Fruit fly (Drosophila melanogaster): ENCODE measurements around the gene crq.

crq gene

DNA sequence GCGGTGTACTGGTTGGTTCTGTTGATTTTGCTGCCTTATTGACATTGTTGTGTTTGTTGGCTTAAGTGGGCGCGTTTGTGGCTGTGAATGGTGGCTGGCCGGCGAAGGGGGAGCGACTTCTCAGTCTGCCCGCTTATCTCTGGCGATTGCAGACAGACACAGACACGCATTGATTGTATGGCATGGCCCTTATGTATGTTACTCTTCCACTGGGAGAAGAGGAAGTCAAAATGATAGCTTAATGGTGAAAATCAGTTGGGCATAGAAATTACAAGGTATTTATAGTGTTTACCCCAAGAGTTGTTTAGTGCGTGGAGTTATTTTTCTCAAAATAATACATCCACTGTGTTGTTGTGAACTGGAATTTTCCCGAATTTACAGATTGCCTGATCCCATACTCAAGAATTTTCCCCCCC lies 33.0 kb upstream of the crq start (continued):
- TF ChIP-seq CG11294 (GFP tag; IDR thresholded peaks at IDR 0.05) (peak; percentile 40; the same call in 1 of the 2 replicates), Blimp-1 (GFP tag; optimal IDR thresholded peaks at IDR 0.05) (peak; percentile 70), vri (GFP tag; optimal IDR thresholded peaks at IDR 0.05) (peak; percentile 93), CG6808 (GFP tag; optimal IDR thresholded peaks at IDR 0.05) (peak; percentile 84), CG1621 (tag; optimal IDR thresholded peaks at IDR 0.05) (peak; percentile 81), Smox (GFP tag; optimal IDR thresholded peaks at IDR 0.05) (peak; percentile 81), dac (GFP tag; optimal IDR thresholded peaks at IDR 0.05) (peak; percentile 31), fd85E (GFP tag; optimal IDR thresholded peaks at IDR 0.05) (peak; percentile 70)

- no peak for TF ChIP-seq Gug (GFP tag; IDR thresholded peaks at IDR 0.05)
- TF ChIP-seq Eip93F (GFP tag; optimal IDR thresholded peaks at IDR 0.05): peak; percentile 48
- no peak for TF ChIP-seq Sox15 (GFP tag; optimal IDR thresholded peaks at IDR 0.05)
These were observed 32.5 kb upstream of the crq start for dm6 chr2L:485127-485824.

DNA sequence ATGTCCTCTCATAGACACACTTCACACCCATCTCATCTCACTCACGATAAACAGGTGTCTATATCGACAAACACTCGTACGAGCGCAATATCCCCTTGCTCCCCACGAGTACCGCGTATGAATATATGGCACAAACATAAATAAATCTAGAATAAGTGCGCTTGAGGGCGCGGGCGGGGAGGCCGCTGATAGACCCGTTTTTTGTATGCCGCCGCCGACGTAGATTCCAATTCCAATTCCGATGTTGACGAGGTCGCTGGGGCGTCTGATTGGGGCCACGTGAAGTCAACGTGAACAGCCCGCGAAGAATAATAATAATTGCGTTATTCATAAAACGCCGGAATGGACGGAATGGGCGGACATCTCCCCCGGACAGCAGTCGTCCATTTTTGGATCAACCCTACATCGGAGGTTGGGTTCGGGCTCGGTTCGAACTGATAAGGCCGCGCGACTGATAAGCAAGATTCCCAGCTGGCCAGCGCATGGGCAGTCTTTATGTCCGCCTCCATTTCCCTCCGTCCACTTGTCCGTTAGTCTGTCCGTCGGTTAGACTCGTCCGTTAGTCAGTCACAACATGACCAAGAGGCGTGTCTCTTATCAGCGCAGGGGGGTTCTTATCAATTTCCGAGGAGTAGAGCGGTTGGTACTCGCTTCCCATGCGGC lies 31.6 kb upstream of the crq start:
- TF ChIP-seq dsx (GFP tag; optimal IDR thresholded peaks at IDR 0.05; ENCODE audit: poor library complexity, severe bottlenecking): no peak
- no peak for TF ChIP-seq acj6 (GFP tag; optimal IDR thresholded peaks at IDR 0.05)
- TF ChIP-seq CG6276 (GFP tag; optimal IDR thresholded peaks at IDR 0.05): no peak
- peak; percentile 42 for TF ChIP-seq CG3032 (tag; optimal IDR thresholded peaks at IDR 0.05)
- peak; percentile 20 for TF ChIP-seq CG6808 (GFP tag; optimal IDR thresholded peaks at IDR 0.05)
- TF ChIP-seq CG4318 (GFP tag; optimal IDR thresholded peaks at IDR 0.05): no peak
- TF ChIP-seq vri (GFP tag; optimal IDR thresholded peaks at IDR 0.05): peak; percentile 83
- TF ChIP-seq esn (GFP tag; optimal IDR thresholded peaks at IDR 0.05): no peak
- TF ChIP-seq Hr4 (GFP tag; optimal IDR thresholded peaks at IDR 0.05): no peak
- TF ChIP-seq cyc (GFP tag; optimal IDR thresholded peaks at IDR 0.05): no peak
- peak; percentile 64 for TF ChIP-seq fkh (GFP tag; optimal IDR thresholded peaks at IDR 0.05)
- peak; percentile 100 for TF ChIP-seq svp (GFP tag)
- TF ChIP-seq fd85E (GFP tag; optimal IDR thresholded peaks at IDR 0.05): no peak
- no peak for TF ChIP-seq CG11902 (GFP tag; optimal IDR thresholded peaks at IDR 0.05)
- no peak for TF ChIP-seq pdm3 (GFP tag; optimal IDR thresholded peaks at IDR 0.05)
- no peak for TF ChIP-seq Hr39 (GFP tag; optimal IDR thresholded peaks at IDR 0.05)
- no peak for TF ChIP-seq Gug (GFP tag; IDR thresholded peaks at IDR 0.05)
- TF ChIP-seq topi (GFP tag; optimal IDR thresholded peaks at IDR 0.05): no peak
- TF ChIP-seq CG6792 (GFP tag; optimal IDR thresholded peaks at IDR 0.05): no peak
- peak; percentile 13 for TF ChIP-seq achi (GFP tag; optimal IDR thresholded peaks at IDR 0.05)
- peak; percentile 11 for TF ChIP-seq CG8632 (GFP tag; optimal IDR thresholded peaks at IDR 0.05)
- TF ChIP-seq spab (GFP tag; optimal IDR thresholded peaks at IDR 0.05): no peak
- TF ChIP-seq Eip93F (GFP tag; optimal IDR thresholded peaks at IDR 0.05): no peak
- TF ChIP-seq CG31627 (GFP tag; optimal IDR thresholded peaks at IDR 0.05): no peak
- peak; percentile 10; the same call in 1 of the 3 replicates for TF ChIP-seq eg (GFP tag; IDR thresholded peaks at IDR 0.05)
- no peak for TF ChIP-seq fd59A (GFP tag; optimal IDR thresholded peaks at IDR 0.05)
- TF ChIP-seq Lpt (GFP tag; optimal IDR thresholded peaks at IDR 0.05): no peak
- no peak for TF ChIP-seq salr (GFP tag; optimal IDR thresholded peaks at IDR 0.05)
- no peak for TF ChIP-seq CG1621 (tag; optimal IDR thresholded peaks at IDR 0.05)
- TF ChIP-seq Eip78C (GFP tag): peak; percentile 32
- TF ChIP-seq Met (GFP tag; optimal IDR thresholded peaks at IDR 0.05): no peak
- no peak for TF ChIP-seq CG9139 (GFP tag; optimal IDR thresholded peaks at IDR 0.05)
- no peak for TF ChIP-seq CG11762 (GFP tag; optimal IDR thresholded peaks at IDR 0.05; ENCODE audit: insufficient read depth)
- no peak for TF ChIP-seq Hr38 (GFP tag; optimal IDR thresholded peaks at IDR 0.05)
- TF ChIP-seq dac (GFP tag; optimal IDR thresholded peaks at IDR 0.05): no peak
- TF ChIP-seq CG6163 (GFP tag; IDR thresholded peaks at IDR 0.05): 0 out of 3 replicates have a peak, but pooled peaks have one; percentile 36
- TF ChIP-seq net (GFP tag; optimal IDR thresholded peaks at IDR 0.05): no peak
- no peak for TF ChIP-seq Sox15 (GFP tag; optimal IDR thresholded peaks at IDR 0.05)
- no peak for TF ChIP-seq CG6854 (GFP tag; optimal IDR thresholded peaks at IDR 0.05)
- TF ChIP-seq Sox102F (GFP tag; optimal IDR thresholded peaks at IDR 0.05): no peak
- no peak for TF ChIP-seq Ets96B (tag; optimal IDR thresholded peaks at IDR 0.05)
- no peak for TF ChIP-seq CG32006 (GFP tag; optimal IDR thresholded peaks at IDR 0.05)

Measured in whole organism, prepupa.